Fruit fly (Drosophila melanogaster) whole organism: Measurements from ENCODE around the gene Osi24.

Experiments used
- CG8478 ChIP-seq: fragments of >200 bp; optimal IDR thresholded peaks from 2 replicates; lab custom pipeline; 2018; ENCODE audit warnings: inconsistent platforms
- Dll ChIP-seq: fragments of >200 bp; optimal IDR thresholded peaks from 2 replicates; lab custom pipeline; 2017
- EcR ChIP-seq, 2 experiments: fragments of >200 bp; optimal IDR thresholded peaks; 2 replicates each; lab custom pipeline; 2017; ENCODE audit warnings: missing biosample characterization in 2 of 2, missing genetic modification characterization in 2 of 2, missing genetic modification reagents in 2 of 2
- pan ChIP-seq: fragments of >200 bp; optimal IDR thresholded peaks from 2 replicates; lab custom pipeline; 2017
- psq ChIP-seq: fragments of >200 bp; optimal IDR thresholded peaks from 2 replicates; lab custom pipeline; 2017
- usp ChIP-seq: fragments of >200 bp; optimal IDR thresholded peaks from 2 replicates; lab custom pipeline; 2017; ENCODE audit warnings: missing biosample characterization, missing genetic modification characterization, mixed read lengths

DNA sequence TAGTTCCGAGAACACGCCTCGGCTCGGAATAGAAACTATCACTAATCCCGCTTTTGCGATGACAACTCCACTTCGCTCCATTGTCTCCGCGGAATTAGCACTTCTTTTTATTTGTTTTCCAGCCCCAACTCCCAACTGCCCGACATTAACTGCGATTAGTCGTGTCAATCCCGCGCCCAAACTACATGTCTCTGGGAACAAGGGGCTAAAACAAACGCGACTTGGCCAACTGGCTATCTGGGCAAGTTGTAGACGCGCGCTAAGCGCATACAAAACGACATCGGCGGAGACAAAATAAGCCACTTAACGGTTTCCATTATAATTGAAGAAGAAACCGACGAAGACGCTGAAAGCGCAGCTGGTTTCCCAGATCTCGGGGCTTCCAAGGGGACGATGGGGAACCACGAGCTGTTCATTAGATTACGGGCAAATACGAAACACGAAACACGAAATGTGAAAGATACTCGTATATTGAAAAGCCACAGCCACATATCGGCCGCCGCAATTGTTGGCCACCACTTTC is 43.8 kb upstream of the Osi24 start:
- no peak for TF ChIP-seq Dll
- no peak for TF ChIP-seq CG8478 (lab: Kevin White, UChicago)
- TF ChIP-seq EcR (GFP tag; optimal IDR thresholded peaks at IDR 0.05; lab: Kevin White, UChicago) = no peak
- no peak for TF ChIP-seq psq (lab: Kevin White, UChicago)
- no peak for TF ChIP-seq usp (GFP tag; lab: Kevin White, UChicago)
- TF ChIP-seq pan (lab: Kevin White, UChicago) = no peak
